Fruit fly (Drosophila melanogaster): ENCODE measurements around the gene Tpt.

DNA sequence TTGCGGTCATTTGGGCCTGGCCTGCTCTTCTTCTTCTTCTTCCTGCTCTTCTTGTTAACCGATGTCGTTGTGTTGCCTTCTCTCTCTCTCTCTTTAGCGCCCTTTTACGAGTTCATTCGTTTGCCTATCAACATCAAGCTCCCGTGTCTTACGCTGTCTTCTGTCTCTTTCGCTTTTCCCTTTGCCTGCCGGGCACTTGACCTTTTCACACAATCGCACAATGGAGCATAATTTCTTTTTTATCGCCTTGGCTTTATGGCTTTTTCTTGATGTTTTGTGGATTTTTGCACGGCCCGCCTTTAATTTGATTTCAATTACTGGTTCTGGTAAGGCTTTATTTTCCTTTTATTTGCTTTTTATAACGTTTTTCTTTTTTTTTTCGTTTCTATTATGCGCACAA lies 16.3 kb upstream of the Tpt start:
- TF ChIP-seq h (optimal IDR thresholded peaks at IDR 0.05) (no peak), psq (optimal IDR thresholded peaks at IDR 0.05) (no peak), Myc (optimal IDR thresholded peaks at IDR 0.05) (no peak), ttk (optimal IDR thresholded peaks at IDR 0.05) (no peak)

Measured in Kc167 (cell line).